Fruit fly (Drosophila melanogaster) whole organism, wandering third instar larva: ENCODE results near the gene CG6470.

ENCODE experiments used
- Abd-B ChIP-seq: fragments of >200 bp; optimal IDR thresholded peaks from 2 replicates; lab custom pipeline; 2017; ENCODE audit warnings: missing biosample characterization, missing genetic modification characterization
- Jra ChIP-seq: sonication (Bioruptor generic); optimal IDR thresholded peaks from 2 replicates; lab custom pipeline; 2016; ENCODE audit warnings: missing biosample characterization, missing genetic modification characterization
- Mio ChIP-seq: sonication (Bioruptor generic); optimal IDR thresholded peaks from 2 replicates; lab custom pipeline; 2016; ENCODE audit warnings: missing biosample characterization, missing genetic modification characterization
- h ChIP-seq: fragments of 200-800 bp; sonication (Bioruptor generic); optimal IDR thresholded peaks from 3 replicates; lab custom pipeline; 2016; ENCODE audit warnings: missing biosample characterization, mild to moderate bottlenecking, missing genetic modification characterization
- jim ChIP-seq: fragments of 175-275, 200-325 bp; sonication (Bioruptor generic); optimal IDR thresholded peaks from 2 replicates; lab custom pipeline; 2016; ENCODE audit warnings: missing biosample characterization, mild to moderate bottlenecking, missing genetic modification characterization
- pan ChIP-seq: fragments of >200 bp; optimal IDR thresholded peaks from 2 replicates; lab custom pipeline; 2017
- psq ChIP-seq: fragments of 200-800 bp; sonication (Bioruptor generic); optimal IDR thresholded peaks from 3 replicates; lab custom pipeline; 2017; ENCODE audit warnings: missing biosample characterization, mild to moderate bottlenecking, missing genetic modification characterization, moderate library complexity
- usp ChIP-seq: fragments of >200 bp; optimal IDR thresholded peaks from 2 replicates; lab custom pipeline; 2017; ENCODE audit warnings: missing biosample characterization, missing genetic modification characterization

DNA sequence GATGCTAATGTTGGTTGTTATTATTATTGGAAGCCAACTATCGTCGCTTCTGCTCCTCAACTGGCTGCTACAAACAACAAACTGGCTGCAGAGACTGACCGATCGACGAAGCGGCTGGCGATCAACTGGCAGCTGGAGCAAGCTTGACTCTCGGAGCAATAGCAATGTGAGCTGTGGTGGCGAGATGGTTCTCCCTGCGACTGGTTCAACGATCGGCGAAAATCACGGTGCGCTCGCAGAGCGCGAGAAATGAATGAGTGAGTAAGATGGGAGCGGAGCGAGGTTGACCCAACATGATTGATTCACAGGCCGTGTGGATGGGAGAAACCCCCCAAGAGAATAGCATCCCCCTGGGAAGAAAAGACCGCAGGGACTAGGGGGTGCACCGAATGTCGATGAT is 25.2 kb downstream of the CG6470 start, which contains the start of gene CG15046:
- TF ChIP-seq h (GFP tag; lab: Kevin White, UChicago) (no peak), pan (no peak), Abd-B (GFP tag; lab: Kevin White, UChicago) (no peak), Mio (GFP tag; lab: Kevin White, UChicago) (no peak), psq (GFP tag; lab: Kevin White, UChicago) (no peak), jim (GFP tag; lab: Kevin White, UChicago) (no peak), usp (GFP tag; lab: Kevin White, UChicago) (no peak), Jra (GFP tag; lab: Kevin White, UChicago) (no peak)
